Worm (Caenorhabditis elegans) whole organism, L4 larva: ENCODE results near the gene deg-3.
A peak's percentile ranks its signal among the peaks of the same experiment; 100 is the strongest.

Experiments
- F10B5.3 ChIP-seq: sonication (generic microtip); optimal IDR thresholded peaks from 2 replicates; lab custom pipeline; 2016; ENCODE audit warnings: mild to moderate bottlenecking, missing genetic modification characterization, missing compliant biosample characterization
- F37D6.2 ChIP-seq: sonication (generic microtip); optimal IDR thresholded peaks from 2 replicates; lab custom pipeline; 2016; ENCODE audit warnings: mild to moderate bottlenecking, missing genetic modification characterization, missing compliant biosample characterization
- Y105C5A.15 ChIP-seq: fragments of 200-800 bp; sonication (Bioruptor generic); IDR thresholded peaks from 2 replicates; pipeline ENCODE4 v1.3.6; 2022; ENCODE audit warnings: missing genetic modification characterization, missing compliant biosample characterization
- Y48G9A.11 ChIP-seq: fragments of 200-800 bp; sonication (Bioruptor generic); IDR thresholded peaks from 2 replicates; pipeline ENCODE4 v1.3.6; 2022; ENCODE audit warnings: missing genetic modification reagents, missing genetic modification characterization, missing compliant biosample characterization
- Y5F2A.4 ChIP-seq: fragments of 200-800 bp; sonication (Bioruptor generic); optimal IDR thresholded peaks from 2 replicates; lab custom pipeline; 2018; ENCODE audit warnings: mild to moderate bottlenecking, missing genetic modification characterization, missing compliant biosample characterization
- Y75B8A.6 ChIP-seq: fragments of 200-800 bp; sonication (Bioruptor generic); IDR thresholded peaks from 2 replicates; pipeline ENCODE4 v1.3.6; 2022; ENCODE audit warnings: missing genetic modification reagents, missing genetic modification characterization, missing compliant biosample characterization
- ama-1 ChIP-seq: fragments of 150-350 bp; optimal IDR thresholded peaks from 2 replicates; lab custom pipeline; 2014; ENCODE audit warnings: inconsistent platforms, mixed read lengths
- attf-4 ChIP-seq: sonication (generic microtip); optimal IDR thresholded peaks from 3 replicates; lab custom pipeline; 2017; ENCODE audit warnings: missing biosample characterization, missing genetic modification characterization
- ceh-20 ChIP-seq: fragments of 200-800 bp; sonication (Bioruptor generic); IDR thresholded peaks from 2 replicates; pipeline ENCODE4 v1.3.6; 2022; ENCODE audit warnings: missing genetic modification reagents, missing genetic modification characterization, missing compliant biosample characterization
- ceh-28 ChIP-seq: fragments of 150-350 bp; optimal IDR thresholded peaks from 2 replicates; lab custom pipeline; 2014; ENCODE audit warnings: missing biosample characterization, missing genetic modification reagents, missing genetic modification characterization
- cey-2 ChIP-seq: sonication (generic microtip); optimal IDR thresholded peaks from 3 replicates; lab custom pipeline; 2017; ENCODE audit warnings: missing genetic modification characterization, mild to moderate bottlenecking, missing compliant biosample characterization, antibody characterized with exemption, borderline replicate concordance; ENCODE audit not compliant: insufficient read depth
- ctbp-1 ChIP-seq: fragments of 200-800 bp; sonication (Bioruptor generic); IDR thresholded peaks from 2 replicates; pipeline ENCODE4 v1.3.6; 2022; ENCODE audit warnings: missing genetic modification reagents, missing genetic modification characterization, missing compliant biosample characterization
- daf-12 ChIP-seq: fragments of 150-350 bp; optimal IDR thresholded peaks from 2 replicates; lab custom pipeline; 2014; ENCODE audit warnings: missing biosample characterization, missing genetic modification reagents, missing genetic modification characterization
- dmd-6 ChIP-seq: fragments of 200-800 bp; sonication (Bioruptor generic); IDR thresholded peaks from 2 replicates; pipeline ENCODE4 v1.3.6; 2022; ENCODE audit warnings: missing genetic modification reagents, missing genetic modification characterization, missing compliant biosample characterization
- dmd-8 ChIP-seq: fragments of 200-800 bp; sonication (Bioruptor generic); IDR thresholded peaks from 2 replicates; pipeline ENCODE4 v1.3.6; 2022; ENCODE audit warnings: missing genetic modification characterization, missing compliant biosample characterization
- egl-27 ChIP-seq: sonication (generic microtip); optimal IDR thresholded peaks from 3 replicates; lab custom pipeline; 2017; ENCODE audit warnings: missing biosample characterization, missing genetic modification reagents, missing genetic modification characterization
- fkh-10 ChIP-seq: fragments of 150-350 bp; optimal IDR thresholded peaks from 2 replicates; lab custom pipeline; 2014; ENCODE audit warnings: missing biosample characterization, missing genetic modification reagents, missing genetic modification characterization
- fos-1 ChIP-seq: fragments of 150-350 bp; optimal IDR thresholded peaks from 2 replicates; lab custom pipeline; 2014; ENCODE audit warnings: missing biosample characterization, missing genetic modification characterization
- gei-8 ChIP-seq: fragments of 200-800 bp; sonication (Bioruptor generic); optimal IDR thresholded peaks from 2 replicates; lab custom pipeline; 2018; ENCODE audit warnings: mild to moderate bottlenecking, missing genetic modification characterization, missing compliant biosample characterization
- hlh-11 ChIP-seq: fragments of 200-800 bp; sonication (Bioruptor generic); optimal IDR thresholded peaks from 2 replicates; lab custom pipeline; 2018; ENCODE audit warnings: mild to moderate bottlenecking, missing genetic modification characterization, missing compliant biosample characterization
- hlh-30 ChIP-seq: sonication (generic microtip); optimal IDR thresholded peaks from 2 replicates; lab custom pipeline; 2017; ENCODE audit warnings: antibody characterized with exemption, mild to moderate bottlenecking, missing genetic modification characterization, missing compliant biosample characterization; ENCODE audit not compliant: insufficient read depth
- jun-1 ChIP-seq: fragments of 150-350 bp; optimal IDR thresholded peaks from 2 replicates; lab custom pipeline; 2014; ENCODE audit warnings: missing biosample characterization, missing genetic modification reagents, missing genetic modification characterization
- lin-13 ChIP-seq: fragments of 150-350 bp; optimal IDR thresholded peaks from 2 replicates; lab custom pipeline; 2014; ENCODE audit warnings: missing biosample characterization, missing genetic modification reagents, missing genetic modification characterization
- lin-15B ChIP-seq: fragments of 150-350 bp; sonication (generic microtip); optimal IDR thresholded peaks from 3 replicates; lab custom pipeline; 2014; ENCODE audit warnings: missing biosample characterization, missing genetic modification characterization
- lir-3 ChIP-seq: sonication (generic microtip); optimal IDR thresholded peaks from 2 replicates; lab custom pipeline; 2016; ENCODE audit warnings: mild to moderate bottlenecking, missing genetic modification characterization, missing compliant biosample characterization
- lsy-2 ChIP-seq, 2 experiments: fragments of 150-350 bp in 1 of 2; sonication (generic microtip) in 1 of 2; optimal IDR thresholded peaks; 2 replicates each; lab custom pipeline; 2014 to 2017; ENCODE audit warnings: missing biosample characterization in 2 of 2, missing genetic modification characterization in 2 of 2
- madf-9 ChIP-seq: fragments of 200-800 bp; sonication (Bioruptor generic); conservative IDR thresholded peaks from 2 replicates; pipeline ENCODE4 v1.3.6; 2022; ENCODE audit warnings: missing genetic modification reagents, missing genetic modification characterization, missing compliant biosample characterization
- mdt-29 ChIP-seq: fragments of 200-800 bp; sonication (Bioruptor generic); IDR thresholded peaks from 2 replicates; pipeline ENCODE4 v1.3.6; 2022; ENCODE audit warnings: missing genetic modification reagents, missing genetic modification characterization, missing compliant biosample characterization
- mxl-3 ChIP-seq: fragments of 200-800 bp; sonication (Bioruptor generic); optimal IDR thresholded peaks from 2 replicates; lab custom pipeline; 2018; ENCODE audit warnings: mild to moderate bottlenecking, missing genetic modification characterization, missing compliant biosample characterization
- nhr-10 ChIP-seq: fragments of 150-350 bp; optimal IDR thresholded peaks from 2 replicates; lab custom pipeline; 2014; ENCODE audit warnings: missing biosample characterization, missing genetic modification characterization
- nhr-111 ChIP-seq: fragments of 200-800 bp; sonication (Bioruptor generic); optimal IDR thresholded peaks from 2 replicates; lab custom pipeline; 2018; ENCODE audit warnings: mild to moderate bottlenecking, missing genetic modification characterization, missing compliant biosample characterization
- nhr-48 ChIP-seq: sonication (generic microtip); optimal IDR thresholded peaks from 2 replicates; lab custom pipeline; 2016; ENCODE audit warnings: mild to moderate bottlenecking, missing genetic modification characterization, missing compliant biosample characterization
- nhr-6 ChIP-seq: fragments of 150-350 bp; optimal IDR thresholded peaks from 2 replicates; lab custom pipeline; 2014; ENCODE audit warnings: missing biosample characterization, missing genetic modification characterization
- saeg-2 ChIP-seq: fragments of 200-800 bp; sonication (Bioruptor generic); IDR thresholded peaks from 2 replicates; pipeline ENCODE4 v1.3.6; 2022; ENCODE audit warnings: missing genetic modification reagents, missing genetic modification characterization, missing compliant biosample characterization
- snpc-4 ChIP-seq: fragments of 150-350 bp; optimal IDR thresholded peaks from 2 replicates; lab custom pipeline; 2014; ENCODE audit warnings: missing biosample characterization, missing genetic modification characterization
- tag-97 ChIP-seq: fragments of 200-800 bp; sonication (Bioruptor generic); IDR thresholded peaks from 2 replicates; pipeline ENCODE4 v1.3.6; 2022; ENCODE audit warnings: missing genetic modification characterization, missing compliant biosample characterization
- unc-39 ChIP-seq: sonication (generic microtip); optimal IDR thresholded peaks from 2 replicates; lab custom pipeline; 2017; ENCODE audit warnings: missing biosample characterization, missing genetic modification characterization
- unc-62 ChIP-seq, 3 experiments: fragments of 150-350 bp in 1 of 3; sonication (generic microtip); optimal IDR thresholded peaks in 2 of 3; peaks in 1 of 3; 1 replicate in 1 of 3; 2 replicates in 2 of 3; lab custom pipeline; 2014 to 2017; ENCODE audit warnings: missing biosample characterization in 3 of 3, missing genetic modification characterization in 3 of 3, missing genetic modification reagents in 3 of 3, missing genotype in 1 of 3
- vab-7 ChIP-seq: fragments of 200-800 bp; sonication (Bioruptor generic); IDR thresholded peaks from 2 replicates; pipeline ENCODE4 v1.3.6; 2022; ENCODE audit warnings: missing genetic modification reagents, missing genetic modification characterization, missing compliant biosample characterization
- zfp-2 ChIP-seq: sonication (generic microtip); optimal IDR thresholded peaks from 2 replicates; lab custom pipeline; 2016; ENCODE audit warnings: mild to moderate bottlenecking, missing genetic modification characterization, missing compliant biosample characterization
- zfp-3 ChIP-seq: fragments of 200-800 bp; sonication (Bioruptor generic); conservative IDR thresholded peaks from 2 replicates; pipeline ENCODE4 v1.3.6; 2022; ENCODE audit warnings: missing genetic modification reagents, missing genetic modification characterization, missing compliant biosample characterization
- zip-11 ChIP-seq: fragments of 200-800 bp; sonication (Bioruptor generic); IDR thresholded peaks from 2 replicates; pipeline ENCODE4 v1.3.6; 2022; ENCODE audit warnings: missing genetic modification characterization, missing compliant biosample characterization
- ztf-11 ChIP-seq: fragments of 150-350 bp; optimal IDR thresholded peaks from 2 replicates; lab custom pipeline; 2014; ENCODE audit warnings: missing biosample characterization, missing genetic modification characterization
- ztf-7 ChIP-seq: fragments of 150-350 bp; optimal IDR thresholded peaks from 2 replicates; lab custom pipeline; 2014; ENCODE audit warnings: missing biosample characterization, missing genetic modification characterization

Gene deg-3

DNA sequence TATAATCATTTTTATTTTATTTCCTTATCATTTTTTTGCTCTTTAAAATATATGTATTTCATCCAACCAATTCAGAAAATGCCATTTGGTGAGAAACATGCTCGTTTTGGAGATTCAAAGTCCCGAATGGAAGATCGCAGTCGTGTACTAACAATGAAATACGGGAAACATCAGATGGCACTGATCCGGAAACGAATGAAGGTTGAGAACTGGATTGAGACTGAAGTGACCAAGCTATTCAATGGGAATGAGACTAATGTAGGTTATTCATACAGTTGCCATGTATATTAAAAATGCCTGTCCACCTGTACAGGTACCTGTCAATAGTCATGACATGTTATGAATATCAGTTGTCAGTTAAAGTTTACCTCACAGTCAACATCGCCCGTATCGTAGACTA lies 31.9 kb downstream of the deg-3 start, which contains the start of gene F55C10.5:
F55C10.5 (plus strand) TSS at position 74 of the 400 bp plus-strand sequence.
- no peak for TF ChIP-seq tag-97 (GFP tag; lab: Robert Waterston, UW)
- peak in 1 of 2 experiments; percentile 94 for TF ChIP-seq unc-62 (GFP tag; optimal IDR thresholded peaks at IDR 0.05 in 1 of 2; lab: Kevin White, UChicago)
- no peak for TF ChIP-seq unc-62 (tag; optimal IDR thresholded peaks at IDR 0.05; lab: Kevin White, UChicago)
- TF ChIP-seq nhr-10 (tag; lab: Kevin White, UChicago), result no peak
- TF ChIP-seq F10B5.3 (tag; lab: Kevin White, UChicago), result no peak
- no peak for TF ChIP-seq gei-8 (GFP tag; lab: Kevin White, UChicago)
- no peak for TF ChIP-seq zfp-3 (GFP tag; lab: Robert Waterston, UW)
- TF ChIP-seq mxl-3, result no peak
- no peak for TF ChIP-seq lsy-2 (tag; optimal IDR thresholded peaks at IDR 0.05; lab: Kevin White, UChicago)

DNA sequence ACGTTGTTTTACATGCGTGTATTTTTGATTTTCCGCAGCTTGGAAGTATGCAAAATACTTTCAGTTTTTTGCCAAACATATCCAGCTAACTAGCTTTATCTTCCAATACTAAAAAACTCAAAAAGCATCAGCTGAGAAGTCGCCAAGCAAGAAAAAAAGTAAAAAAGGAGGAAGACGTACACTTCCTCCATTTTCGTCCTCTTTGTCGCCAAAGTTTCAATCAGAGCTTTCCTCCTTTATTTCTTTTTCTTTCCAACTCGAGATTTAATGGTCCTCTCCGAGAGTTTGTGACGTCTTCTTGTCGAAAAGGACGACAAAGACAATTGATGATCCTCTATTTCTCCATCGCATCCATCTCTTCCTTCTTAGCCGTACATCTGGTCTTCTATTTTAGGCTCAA lies 34.4 kb downstream of the deg-3 start:
- TF ChIP-seq daf-12 (no peak), fkh-10 (GFP tag; lab: Kevin White, UChicago) (peak; percentile 38), egl-27 (tag; lab: Kevin White, UChicago) (no peak), saeg-2 (no peak), unc-62 (GFP tag; optimal IDR thresholded peaks at IDR 0.05 in 1 of 2; lab: Kevin White, UChicago) (peak in 1 of 2 experiments; percentile 68), unc-62 (tag; optimal IDR thresholded peaks at IDR 0.05; lab: Kevin White, UChicago) (no peak), ctbp-1 (GFP tag; lab: Robert Waterston, UW) (no peak), F37D6.2 (tag; lab: Kevin White, UChicago) (no peak), unc-39 (tag; lab: Kevin White, UChicago) (no peak), lin-15B (tag; lab: Kevin White, UChicago) (no peak), lin-13 (GFP tag; lab: Kevin White, UChicago) (no peak), ztf-11 (no peak), ama-1 (no peak), dmd-6 (GFP tag; lab: Robert Waterston, UW) (no peak), ceh-28 (tag; lab: Kevin White, UChicago) (no peak), attf-4 (tag; lab: Kevin White, UChicago) (no peak), nhr-6 (tag; lab: Kevin White, UChicago) (no peak)

DNA sequence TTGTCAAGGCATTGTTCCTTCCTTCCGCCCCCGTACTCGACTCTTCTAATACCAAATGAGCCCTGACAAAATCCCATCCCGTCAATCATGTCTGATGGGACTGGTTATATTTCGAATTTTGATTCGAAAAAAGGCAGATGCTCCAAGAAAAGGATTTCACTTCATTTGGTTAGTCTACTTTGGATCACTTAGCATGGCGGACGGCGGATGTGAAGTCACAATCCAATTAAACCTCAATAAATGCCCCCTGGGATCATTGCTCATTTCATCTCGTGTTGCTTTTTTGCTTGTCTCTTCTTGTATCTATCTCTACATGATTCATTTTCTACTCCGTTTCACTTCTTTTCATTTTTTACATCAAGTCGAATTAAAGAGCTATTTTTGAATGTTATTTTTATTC lies 35.6 kb downstream of the deg-3 start:
- TF ChIP-seq madf-9 (GFP tag; lab: Robert Waterston, UW), result no peak
- TF ChIP-seq ceh-20 (GFP tag; lab: Robert Waterston, UW), result peak; percentile 32; the same call in 1 of the 2 replicates
- no peak for TF ChIP-seq Y48G9A.11 (GFP tag; lab: Robert Waterston, UW)

DNA sequence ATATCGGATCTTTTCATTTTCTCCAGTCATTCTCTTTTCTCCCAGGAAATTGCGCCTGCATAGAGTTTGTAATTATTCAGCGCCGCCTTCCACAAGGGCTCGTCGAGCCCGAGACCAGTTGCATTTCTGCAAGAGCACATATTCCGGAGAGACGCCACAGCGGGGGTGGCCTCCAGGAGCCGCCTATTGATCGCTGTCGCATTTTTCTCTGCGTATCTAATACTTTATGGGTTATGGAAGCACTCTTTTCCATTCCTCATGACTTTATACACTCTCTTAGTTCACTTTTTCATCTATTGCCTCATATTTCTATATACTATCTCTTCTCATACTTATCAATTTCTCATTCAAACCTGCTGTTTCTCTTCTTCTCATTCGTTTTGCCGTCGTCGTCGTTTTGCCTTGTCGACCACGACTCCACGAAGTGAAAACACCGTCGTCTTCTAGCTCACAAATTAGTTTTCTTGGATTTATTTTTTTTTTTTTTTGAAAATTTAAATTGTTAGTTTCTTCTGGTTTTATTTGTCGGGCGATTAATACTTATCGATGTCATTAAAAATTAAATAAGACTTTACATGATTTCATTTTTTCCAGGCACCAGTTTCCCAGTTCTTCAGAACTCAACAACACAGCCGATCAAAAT lies 39.7 kb downstream of the deg-3 start, which contains the start of gene cnb-1:
cnb-1 (plus strand) TSS at position 593 of the 643 bp plus-strand sequence.
- TF ChIP-seq zfp-2 (tag; lab: Kevin White, UChicago) (no peak), attf-4 (tag; lab: Kevin White, UChicago) (no peak), Y48G9A.11 (GFP tag; lab: Robert Waterston, UW) (no peak), Y75B8A.6 (GFP tag; lab: Robert Waterston, UW) (no peak), lsy-2 (tag; optimal IDR thresholded peaks at IDR 0.05; lab: Kevin White, UChicago) (peak in 1 of 2 experiments; percentile 79), nhr-111 (GFP tag; lab: Kevin White, UChicago) (no peak), cey-2 (tag; lab: Kevin White, UChicago) (no peak), hlh-11 (tag; lab: Kevin White, UChicago) (no peak), hlh-30 (peak; percentile 84), F37D6.2 (tag; lab: Kevin White, UChicago) (peak; percentile 31), unc-39 (tag; lab: Kevin White, UChicago) (no peak), zip-11 (GFP tag; lab: Robert Waterston, UW) (no peak), vab-7 (GFP tag; lab: Robert Waterston, UW) (no peak), fos-1 (no peak), ctbp-1 (GFP tag; lab: Robert Waterston, UW) (0 out of 2 replicates have a peak, but pooled peaks have one; percentile 59), Y5F2A.4 (GFP tag; lab: Kevin White, UChicago) (no peak), Y105C5A.15 (no peak), nhr-48 (tag; lab: Kevin White, UChicago) (no peak), ama-1 (no peak), ztf-7 (tag; lab: Kevin White, UChicago) (peak; percentile 56), dmd-8 (GFP tag; lab: Robert Waterston, UW) (no peak), jun-1 (no peak), mdt-29 (GFP tag; lab: Robert Waterston, UW) (no peak), snpc-4 (tag; lab: Kevin White, UChicago) (no peak), lir-3 (tag; lab: Kevin White, UChicago) (no peak)
